Worm (Caenorhabditis elegans) whole organism, young adult: ENCODE results near the gene Y41C4A.32.

ENCODE experiments used
- C17E4.6 ChIP-seq: fragments of 200-800 bp; sonication (Bioruptor generic); IDR thresholded peaks from 2 replicates; pipeline ENCODE4 v1.3.6; 2022; ENCODE audit warnings: missing genetic modification reagents, missing genetic modification characterization, missing compliant biosample characterization
- Y56A3A.18 ChIP-seq: fragments of 200-800 bp; sonication (Bioruptor generic); IDR thresholded peaks from 2 replicates; pipeline ENCODE4 v1.3.6; 2022; ENCODE audit warnings: missing genetic modification reagents, missing genetic modification characterization, missing compliant biosample characterization
- ama-1 ChIP-seq, 3 experiments: fragments of 150-350 bp in 1 of 3; sonication (generic microtip) in 2 of 3; optimal IDR thresholded peaks; 2 replicates each; lab custom pipeline; 2014 to 2018; ENCODE audit warnings: missing biosample characterization in 2 of 3, missing genetic modification characterization in 2 of 3, missing genetic modification reagents in 2 of 3
- cebp-2 ChIP-seq: fragments of 200-800 bp; sonication (Bioruptor generic); IDR thresholded peaks from 2 replicates; pipeline ENCODE4 v1.3.6; 2022; ENCODE audit warnings: missing genetic modification characterization, missing compliant biosample characterization
- madf-10 ChIP-seq: sonication (generic microtip); optimal IDR thresholded peaks from 2 replicates; lab custom pipeline; 2016; ENCODE audit warnings: mild to moderate bottlenecking, missing genetic modification characterization, missing compliant biosample characterization
- nfya-1 ChIP-seq: sonication (generic microtip); optimal IDR thresholded peaks from 2 replicates; lab custom pipeline; 2017; ENCODE audit warnings: antibody characterized with exemption, missing compliant biosample characterization, missing genetic modification characterization, borderline replicate concordance; ENCODE audit not compliant: insufficient read depth
- nhr-120 ChIP-seq: fragments of 200-800 bp; sonication (Bioruptor generic); IDR thresholded peaks from 2 replicates; pipeline ENCODE4 v1.3.6; 2022; ENCODE audit warnings: missing genetic modification characterization, missing compliant biosample characterization
- nhr-27 ChIP-seq: fragments of 200-800 bp; sonication (Bioruptor generic); optimal IDR thresholded peaks from 2 replicates; lab custom pipeline; 2018; ENCODE audit warnings: mild to moderate bottlenecking, missing genetic modification characterization, moderate library complexity, missing compliant biosample characterization
- nhr-80 ChIP-seq: sonication (generic microtip); optimal IDR thresholded peaks from 2 replicates; lab custom pipeline; 2016; ENCODE audit warnings: missing genetic modification characterization, missing compliant biosample characterization
- pbrm-1 ChIP-seq: fragments of 200-800 bp; sonication (Bioruptor generic); IDR thresholded peaks from 2 replicates; pipeline ENCODE4 v1.3.6; 2022; ENCODE audit warnings: missing genetic modification reagents, missing genetic modification characterization, missing compliant biosample characterization
- snpc-4 ChIP-seq, 5 experiments: fragments of 150-350 bp in 1 of 5; sonication (generic microtip) in 4 of 5; optimal IDR thresholded peaks; 2 replicates each; lab custom pipeline; 2014 to 2018; ENCODE audit warnings: missing genetic modification characterization in 5 of 5, missing biosample characterization in 3 of 5, antibody characterized with exemption in 2 of 5, mild to moderate bottlenecking in 2 of 5, missing compliant biosample characterization in 2 of 5, missing genotype in 2 of 5, moderate library complexity in 2 of 5, missing genetic modification reagents in 1 of 5
- unc-62 ChIP-seq: fragments of 150-350 bp; optimal IDR thresholded peaks from 2 replicates; lab custom pipeline; 2014; ENCODE audit warnings: missing biosample characterization, missing genetic modification reagents, missing genetic modification characterization
- ztf-26 ChIP-seq: sonication (generic microtip); optimal IDR thresholded peaks from 2 replicates; lab custom pipeline; 2017; ENCODE audit warnings: missing genetic modification characterization, missing compliant biosample characterization

DNA sequence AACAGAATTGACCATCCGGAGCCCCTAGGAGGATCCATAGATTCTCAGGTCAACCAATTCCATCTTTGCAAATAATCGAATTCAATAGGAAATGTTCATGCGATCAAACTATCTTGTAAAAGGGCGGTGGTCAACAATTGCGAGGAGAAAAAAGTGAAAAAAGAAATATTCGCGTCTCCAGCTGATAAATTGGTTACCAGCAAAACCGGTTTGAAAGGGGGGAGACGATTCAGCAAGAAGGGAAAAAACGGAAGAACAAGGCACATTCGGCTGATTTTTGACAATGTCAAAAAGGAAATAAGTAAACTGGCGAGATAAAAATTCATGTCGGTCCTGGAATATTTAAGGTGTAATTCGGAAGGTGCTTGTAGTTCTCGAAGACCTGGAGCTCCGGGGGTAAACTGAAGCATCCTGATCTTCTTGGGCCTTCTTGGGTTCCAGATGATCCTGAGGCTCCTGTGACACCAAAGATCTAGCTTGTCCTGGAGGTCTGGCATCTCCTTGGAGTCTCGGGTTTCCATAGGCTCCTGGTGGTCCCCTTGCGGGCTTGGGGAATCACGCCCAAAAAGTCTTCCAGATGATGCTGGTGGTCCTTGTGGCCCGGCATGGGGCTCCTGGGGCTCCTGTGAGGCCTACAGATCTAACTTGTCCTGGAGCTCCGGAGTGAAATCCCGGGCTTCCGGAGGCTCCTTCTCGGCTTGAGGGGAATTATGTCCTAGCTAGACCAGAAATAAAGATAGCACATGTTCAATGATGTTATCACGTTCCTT lies 18.3 kb upstream of the Y41C4A.32 start:
- no peak for TF ChIP-seq cebp-2 (GFP tag; lab: Robert Waterston, UW)
- TF ChIP-seq pbrm-1: no peak
- TF ChIP-seq unc-62: no peak
- TF ChIP-seq madf-10 (tag; lab: Kevin White, UChicago): no peak
- no peak for TF ChIP-seq nfya-1
- no peak for TF ChIP-seq ztf-26 (tag; lab: Kevin White, UChicago)
- TF ChIP-seq ama-1 (optimal IDR thresholded peaks at IDR 0.05; lab: Kevin White, UChicago): no peak
- TF ChIP-seq ama-1 (GFP tag; optimal IDR thresholded peaks at IDR 0.05; lab: Kevin White, UChicago): no peak
- no peak for TF ChIP-seq snpc-4 (GFP tag; optimal IDR thresholded peaks at IDR 0.05; lab: Kevin White, UChicago)
- no peak for TF ChIP-seq snpc-4 (tag; optimal IDR thresholded peaks at IDR 0.05; lab: Kevin White, UChicago)
- TF ChIP-seq nhr-80 (tag; lab: Kevin White, UChicago): no peak
- no peak for TF ChIP-seq nhr-120
- TF ChIP-seq Y56A3A.18 (GFP tag; lab: Robert Waterston, UW): no peak
- no peak for TF ChIP-seq C17E4.6 (GFP tag; lab: Robert Waterston, UW)
- no peak for TF ChIP-seq nhr-27 (tag; lab: Kevin White, UChicago)
